Worm (Caenorhabditis elegans) whole organism, L4 larva: Measurements from ENCODE around the gene W03C9.6.

Source experiments
- F10B5.3 ChIP-seq: sonication (generic microtip); optimal IDR thresholded peaks from 2 replicates; lab custom pipeline; 2016; ENCODE audit warnings: mild to moderate bottlenecking, missing genetic modification characterization, missing compliant biosample characterization
- F26F4.8 ChIP-seq: fragments of 200-800 bp; sonication (Bioruptor generic); conservative IDR thresholded peaks from 2 replicates; pipeline ENCODE4 v1.3.6; 2022; ENCODE audit warnings: missing genetic modification characterization, missing compliant biosample characterization
- F44E2.7 ChIP-seq: fragments of 200-800 bp; sonication (Bioruptor generic); IDR thresholded peaks from 2 replicates; pipeline ENCODE4 v2.1.2; 2022; ENCODE audit warnings: missing genetic modification characterization, missing compliant biosample characterization
- F49E8.2 ChIP-seq: sonication (generic microtip); optimal IDR thresholded peaks from 2 replicates; lab custom pipeline; 2016; ENCODE audit warnings: missing compliant biosample characterization, mild to moderate bottlenecking, missing genetic modification characterization, borderline replicate concordance
- T20F7.1 ChIP-seq: fragments of 200-800 bp; sonication (Bioruptor generic); optimal IDR thresholded peaks from 2 replicates; lab custom pipeline; 2018; ENCODE audit warnings: mild to moderate bottlenecking, missing genetic modification characterization, missing compliant biosample characterization
- T26A8.4 ChIP-seq: fragments of 200-800 bp; sonication (Bioruptor generic); IDR thresholded peaks from 2 replicates; pipeline ENCODE4 v1.3.6; 2022; ENCODE audit warnings: missing genetic modification characterization, missing compliant biosample characterization
- Y105C5A.15 ChIP-seq: fragments of 200-800 bp; sonication (Bioruptor generic); IDR thresholded peaks from 2 replicates; pipeline ENCODE4 v1.3.6; 2022; ENCODE audit warnings: missing genetic modification characterization, missing compliant biosample characterization
- Y48G9A.11 ChIP-seq: fragments of 200-800 bp; sonication (Bioruptor generic); IDR thresholded peaks from 2 replicates; pipeline ENCODE4 v1.3.6; 2022; ENCODE audit warnings: missing genetic modification reagents, missing genetic modification characterization, missing compliant biosample characterization
- Y75B8A.6 ChIP-seq: fragments of 200-800 bp; sonication (Bioruptor generic); IDR thresholded peaks from 2 replicates; pipeline ENCODE4 v1.3.6; 2022; ENCODE audit warnings: missing genetic modification reagents, missing genetic modification characterization, missing compliant biosample characterization
- aly-2 ChIP-seq: sonication (generic microtip); optimal IDR thresholded peaks from 2 replicates; lab custom pipeline; 2018; ENCODE audit warnings: missing biosample characterization, missing genetic modification characterization
- ama-1 ChIP-seq: fragments of 150-350 bp; optimal IDR thresholded peaks from 2 replicates; lab custom pipeline; 2014; ENCODE audit warnings: inconsistent platforms, mixed read lengths
- arid-1 ChIP-seq: fragments of 200-800 bp; sonication (Bioruptor generic); conservative IDR thresholded peaks from 2 replicates; pipeline ENCODE4 v1.3.6; 2022; ENCODE audit warnings: missing genetic modification reagents, missing genetic modification characterization, missing compliant biosample characterization
- ceh-28 ChIP-seq: fragments of 150-350 bp; optimal IDR thresholded peaks from 2 replicates; lab custom pipeline; 2014; ENCODE audit warnings: missing biosample characterization, missing genetic modification reagents, missing genetic modification characterization
- ceh-44 ChIP-seq: fragments of 200-800 bp; sonication (Bioruptor generic); IDR thresholded peaks from 2 replicates; pipeline ENCODE4 v1.3.6; 2022; ENCODE audit warnings: missing genetic modification reagents, missing genetic modification characterization, missing compliant biosample characterization
- ceh-82 ChIP-seq: sonication (generic microtip); optimal IDR thresholded peaks from 2 replicates; lab custom pipeline; 2017; ENCODE audit warnings: missing biosample characterization, missing genetic modification characterization
- dmd-8 ChIP-seq: fragments of 200-800 bp; sonication (Bioruptor generic); IDR thresholded peaks from 2 replicates; pipeline ENCODE4 v1.3.6; 2022; ENCODE audit warnings: missing genetic modification characterization, missing compliant biosample characterization
- dpl-1 ChIP-seq: fragments of 150-350 bp; optimal IDR thresholded peaks from 2 replicates; lab custom pipeline; 2014; ENCODE audit warnings: missing biosample characterization, missing genetic modification reagents, missing genetic modification characterization
- duxl-1 ChIP-seq: sonication (generic microtip); optimal IDR thresholded peaks from 2 replicates; lab custom pipeline; 2016; ENCODE audit warnings: mild to moderate bottlenecking, missing genetic modification characterization, moderate library complexity, missing compliant biosample characterization; ENCODE audit not compliant: poor library complexity
- fkh-10 ChIP-seq: fragments of 150-350 bp; optimal IDR thresholded peaks from 2 replicates; lab custom pipeline; 2014; ENCODE audit warnings: missing biosample characterization, missing genetic modification reagents, missing genetic modification characterization
- fos-1 ChIP-seq: fragments of 150-350 bp; optimal IDR thresholded peaks from 2 replicates; lab custom pipeline; 2014; ENCODE audit warnings: missing biosample characterization, missing genetic modification characterization
- gei-8 ChIP-seq: fragments of 200-800 bp; sonication (Bioruptor generic); optimal IDR thresholded peaks from 2 replicates; lab custom pipeline; 2018; ENCODE audit warnings: mild to moderate bottlenecking, missing genetic modification characterization, missing compliant biosample characterization
- hif-1 ChIP-seq, 2 experiments: sonication (generic microtip); optimal IDR thresholded peaks; 2 replicates each; lab custom pipeline; 2016 to 2017; ENCODE audit warnings: missing compliant biosample characterization in 2 of 2, missing genetic modification characterization in 2 of 2, missing genetic modification reagents in 2 of 2, missing genotype in 2 of 2, mild to moderate bottlenecking in 1 of 2
- lin-15B ChIP-seq: fragments of 150-350 bp; sonication (generic microtip); optimal IDR thresholded peaks from 3 replicates; lab custom pipeline; 2014; ENCODE audit warnings: missing biosample characterization, missing genetic modification characterization
- lir-3 ChIP-seq: sonication (generic microtip); optimal IDR thresholded peaks from 2 replicates; lab custom pipeline; 2016; ENCODE audit warnings: mild to moderate bottlenecking, missing genetic modification characterization, missing compliant biosample characterization
- madf-5 ChIP-seq, 2 experiments: fragments of 200-800 bp; sonication (Bioruptor generic); IDR thresholded peaks; 2 replicates each; pipeline ENCODE4 v1.3.6; 2022; ENCODE audit warnings: missing compliant biosample characterization in 2 of 2, missing genetic modification characterization in 2 of 2
- mdt-29 ChIP-seq: fragments of 200-800 bp; sonication (Bioruptor generic); IDR thresholded peaks from 2 replicates; pipeline ENCODE4 v1.3.6; 2022; ENCODE audit warnings: missing genetic modification reagents, missing genetic modification characterization, missing compliant biosample characterization
- mep-1 ChIP-seq: fragments of 150-350 bp; sonication (generic microtip); optimal IDR thresholded peaks from 3 replicates; lab custom pipeline; 2014; ENCODE audit warnings: missing biosample characterization, missing genetic modification characterization
- mxl-2 ChIP-seq: fragments of 200-800 bp; sonication (Bioruptor generic); conservative IDR thresholded peaks from 2 replicates; pipeline ENCODE4 v1.3.6; 2022; ENCODE audit warnings: missing genetic modification reagents, missing genetic modification characterization, missing compliant biosample characterization
- mxl-3 ChIP-seq: fragments of 200-800 bp; sonication (Bioruptor generic); optimal IDR thresholded peaks from 2 replicates; lab custom pipeline; 2018; ENCODE audit warnings: mild to moderate bottlenecking, missing genetic modification characterization, missing compliant biosample characterization
- nhr-111 ChIP-seq: fragments of 200-800 bp; sonication (Bioruptor generic); optimal IDR thresholded peaks from 2 replicates; lab custom pipeline; 2018; ENCODE audit warnings: mild to moderate bottlenecking, missing genetic modification characterization, missing compliant biosample characterization
- nhr-237 ChIP-seq: sonication (generic microtip); optimal IDR thresholded peaks from 2 replicates; lab custom pipeline; 2017; ENCODE audit warnings: missing biosample characterization, missing genetic modification characterization
- nhr-25 ChIP-seq: sonication (generic microtip); optimal IDR thresholded peaks from 2 replicates; lab custom pipeline; 2017; ENCODE audit warnings: missing genetic modification characterization, mild to moderate bottlenecking, missing compliant biosample characterization, antibody characterized with exemption, moderate library complexity, borderline replicate concordance; ENCODE audit not compliant: insufficient read depth
- nhr-76 ChIP-seq: fragments of 150-350 bp; optimal IDR thresholded peaks from 2 replicates; lab custom pipeline; 2014; ENCODE audit warnings: missing biosample characterization, missing genetic modification characterization
- php-3 ChIP-seq: fragments of 200-800 bp; sonication (Bioruptor generic); IDR thresholded peaks from 2 replicates; pipeline ENCODE4 v1.3.6; 2022; ENCODE audit warnings: missing genetic modification reagents, missing genetic modification characterization, missing compliant biosample characterization
- rbr-2 ChIP-seq: sonication (generic microtip); optimal IDR thresholded peaks from 2 replicates; lab custom pipeline; 2016; ENCODE audit warnings: missing genotype, missing genetic modification characterization, missing compliant biosample characterization
- saeg-2 ChIP-seq: fragments of 200-800 bp; sonication (Bioruptor generic); IDR thresholded peaks from 2 replicates; pipeline ENCODE4 v1.3.6; 2022; ENCODE audit warnings: missing genetic modification reagents, missing genetic modification characterization, missing compliant biosample characterization
- set-16 ChIP-seq: fragments of 200-800 bp; sonication (Bioruptor generic); IDR thresholded peaks from 2 replicates; pipeline ENCODE4 v1.3.6; 2022; ENCODE audit warnings: missing genetic modification reagents, missing genetic modification characterization, missing compliant biosample characterization
- skn-1 ChIP-seq: fragments of 150-350 bp; optimal IDR thresholded peaks from 2 replicates; lab custom pipeline; 2014; ENCODE audit warnings: missing biosample characterization, missing genetic modification characterization
- snpc-1.2 ChIP-seq: fragments of 200-800 bp; sonication (Bioruptor generic); IDR thresholded peaks from 2 replicates; pipeline ENCODE4 v1.3.6; 2022; ENCODE audit warnings: missing genetic modification reagents, missing genetic modification characterization, missing compliant biosample characterization
- spr-1 ChIP-seq: sonication (generic microtip); optimal IDR thresholded peaks from 2 replicates; lab custom pipeline; 2016; ENCODE audit warnings: mild to moderate bottlenecking, missing genetic modification characterization, missing compliant biosample characterization
- spr-3 ChIP-seq: fragments of 200-800 bp; sonication (Bioruptor generic); optimal IDR thresholded peaks from 2 replicates; lab custom pipeline; 2018; ENCODE audit warnings: mild to moderate bottlenecking, missing genetic modification characterization, missing compliant biosample characterization
- tag-97 ChIP-seq: fragments of 200-800 bp; sonication (Bioruptor generic); IDR thresholded peaks from 2 replicates; pipeline ENCODE4 v1.3.6; 2022; ENCODE audit warnings: missing genetic modification characterization, missing compliant biosample characterization
- unc-130 ChIP-seq: sonication (generic microtip); optimal IDR thresholded peaks from 2 replicates; lab custom pipeline; 2016; ENCODE audit warnings: missing genetic modification reagents, missing genetic modification characterization, missing compliant biosample characterization
- unc-39 ChIP-seq: sonication (generic microtip); optimal IDR thresholded peaks from 2 replicates; lab custom pipeline; 2017; ENCODE audit warnings: missing biosample characterization, missing genetic modification characterization
- unc-62 ChIP-seq, 3 experiments: fragments of 150-350 bp in 1 of 3; sonication (generic microtip); optimal IDR thresholded peaks in 2 of 3; peaks in 1 of 3; 1 replicate in 1 of 3; 2 replicates in 2 of 3; lab custom pipeline; 2014 to 2017; ENCODE audit warnings: missing biosample characterization in 3 of 3, missing genetic modification characterization in 3 of 3, missing genetic modification reagents in 3 of 3, missing genotype in 1 of 3
- zfp-2 ChIP-seq: sonication (generic microtip); optimal IDR thresholded peaks from 2 replicates; lab custom pipeline; 2016; ENCODE audit warnings: mild to moderate bottlenecking, missing genetic modification characterization, missing compliant biosample characterization
- ztf-11 ChIP-seq: fragments of 150-350 bp; optimal IDR thresholded peaks from 2 replicates; lab custom pipeline; 2014; ENCODE audit warnings: missing biosample characterization, missing genetic modification characterization

W03C9.6 gene

DNA sequence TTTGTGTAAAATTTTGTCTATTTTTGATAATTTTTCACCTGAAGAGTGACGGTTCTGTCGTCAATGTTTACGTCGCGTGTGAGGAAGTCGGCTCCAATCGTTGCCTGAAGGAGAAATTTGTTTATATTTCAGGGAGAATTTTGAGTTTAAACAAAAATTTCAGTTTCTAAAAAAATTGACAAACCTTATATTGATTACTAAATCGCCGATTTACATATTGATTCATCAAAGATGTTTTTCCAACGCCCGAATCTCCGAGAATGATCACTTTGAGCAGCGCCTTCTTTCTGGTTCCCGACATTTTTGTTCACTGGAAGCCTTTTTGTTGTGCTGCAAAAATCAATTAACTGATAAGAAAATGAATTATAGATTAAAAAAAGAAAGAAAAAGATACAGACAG, 12.3 kb downstream of the W03C9.6 start, which contains the start of gene rab-7 (continued):
- TF ChIP-seq ama-1 (lab: Kevin White, UChicago) (peak; percentile 86), fos-1 (tag; lab: Kevin White, UChicago) (no peak), T26A8.4 (GFP tag; lab: Robert Waterston, UW) (no peak), Y75B8A.6 (GFP tag; lab: Robert Waterston, UW) (no peak), F49E8.2 (tag; lab: Kevin White, UChicago) (no peak), T20F7.1 (GFP tag; lab: Kevin White, UChicago) (no peak), hif-1 (tag; optimal IDR thresholded peaks at IDR 0.05; lab: Kevin White, UChicago) (no peak), unc-130 (GFP tag; lab: Kevin White, UChicago) (no peak), lir-3 (tag; lab: Kevin White, UChicago) (no peak)

DNA sequence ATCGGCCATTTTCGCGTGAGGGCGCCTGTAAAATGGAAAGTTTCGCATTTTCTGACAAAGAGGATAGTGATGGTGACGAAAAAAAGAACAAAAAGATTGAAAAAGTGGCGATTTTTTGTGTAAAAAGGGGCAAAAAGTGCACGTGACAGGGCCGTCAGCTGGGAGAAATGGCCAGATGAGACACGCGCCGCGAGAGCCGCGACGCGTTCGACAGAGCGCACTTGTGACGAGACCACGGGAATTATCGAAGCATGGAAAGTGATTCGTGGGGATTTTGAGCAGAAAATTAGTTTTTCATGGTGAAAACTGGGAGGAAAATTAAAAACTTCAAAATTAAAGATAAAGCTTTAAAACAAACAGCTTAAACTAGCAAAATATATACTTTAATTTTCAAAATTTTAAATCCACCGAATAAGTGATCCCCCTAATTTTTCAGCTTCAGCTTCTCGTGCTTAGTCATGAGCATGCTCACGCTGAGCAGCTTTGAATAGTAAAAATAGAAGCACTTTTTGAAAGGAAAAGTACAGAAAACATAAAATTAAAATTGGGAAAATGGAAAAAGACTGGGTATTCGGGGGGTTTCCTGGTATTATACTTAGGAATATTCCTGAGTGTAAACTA, 13.3 kb downstream of the W03C9.6 start, which contains the start of gene W03C9.5:
Gene W03C9.5, minus strand, starts transcription at position 38 of the 621 bp plus-strand sequence.
- TF ChIP-seq mep-1 (tag; lab: Kevin White, UChicago) (peak; percentile 97), fos-1 (tag; lab: Kevin White, UChicago) (no peak), T20F7.1 (GFP tag; lab: Kevin White, UChicago) (peak; percentile 91), F26F4.8 (GFP tag; lab: Robert Waterston, UW) (no peak), php-3 (GFP tag; lab: Robert Waterston, UW) (0 out of 2 replicates have a peak, but pooled peaks have one; percentile 15), mxl-2 (GFP tag; lab: Robert Waterston, UW) (peak; percentile 80; the same call in 1 of the 2 replicates), set-16 (GFP tag; lab: Robert Waterston, UW) (peak; percentile 79), nhr-25 (tag; lab: Kevin White, UChicago) (peak; percentile 86), nhr-111 (no peak), tag-97 (GFP tag; lab: Robert Waterston, UW) (no peak), spr-3 (peak; percentile 34), aly-2 (no peak), ceh-44 (peak; percentile 84), madf-5 (GFP tag; IDR thresholded peaks at IDR 0.05; lab: Robert Waterston, UW) (peak in 1 of 2 experiments; percentile 67; a peak in 2 of 4 replicates), unc-62 (GFP tag; optimal IDR thresholded peaks at IDR 0.05 in 1 of 2; lab: Kevin White, UChicago) (peak in 1 of 2 experiments; percentile 78), unc-62 (tag; optimal IDR thresholded peaks at IDR 0.05; lab: Kevin White, UChicago) (no peak), saeg-2 (no peak), fkh-10 (GFP tag; lab: Kevin White, UChicago) (peak; percentile 81), nhr-237 (tag; lab: Kevin White, UChicago) (no peak), lin-15B (tag; lab: Kevin White, UChicago) (peak; percentile 81), F44E2.7 (GFP tag; lab: Robert Waterston, UW) (no peak), arid-1 (peak; percentile 77), ama-1 (lab: Kevin White, UChicago) (peak; percentile 75), unc-39 (tag; lab: Kevin White, UChicago) (no peak), Y48G9A.11 (GFP tag; lab: Robert Waterston, UW) (peak; percentile 85), skn-1 (tag; lab: Kevin White, UChicago) (peak; percentile 39), T26A8.4 (GFP tag; lab: Robert Waterston, UW) (peak; percentile 62), dmd-8 (GFP tag; lab: Robert Waterston, UW) (no peak), gei-8 (GFP tag; lab: Kevin White, UChicago) (no peak), ceh-82 (tag; lab: Kevin White, UChicago) (no peak), mdt-29 (GFP tag; lab: Robert Waterston, UW) (peak; percentile 81), rbr-2 (tag; lab: Kevin White, UChicago) (peak; percentile 91), zfp-2 (tag; lab: Kevin White, UChicago) (peak; percentile 82), dpl-1 (peak; percentile 76), ceh-28 (tag; lab: Kevin White, UChicago) (no peak), Y105C5A.15 (no peak), duxl-1 (tag; lab: Kevin White, UChicago) (no peak), snpc-1.2 (GFP tag; lab: Robert Waterston, UW) (no peak), ztf-11 (no peak), nhr-76 (tag; lab: Kevin White, UChicago) (peak; percentile 32), spr-1 (tag; lab: Kevin White, UChicago) (peak; percentile 83), mxl-3 (GFP tag; lab: Kevin White, UChicago) (peak; percentile 95), F10B5.3 (no peak)
